Worm (Caenorhabditis elegans): Measurements from ENCODE around the gene ZK813.7.

Gene ZK813.7

ce11 chrX:3488993-3489392, 44.4 kb downstream of the ZK813.7 start, which contains the start of gene C12D12.3:
Gene C12D12.3 (plus strand): TSS chrX:3489293.
- TF ChIP-seq ceh-14 (tag; optimal IDR thresholded peaks at IDR 0.05): no peak
- no peak for TF ChIP-seq elt-4 (tag; optimal IDR thresholded peaks at IDR 0.05)
- TF ChIP-seq ceh-45 (GFP tag; IDR thresholded peaks at IDR 0.05): no peak
- no peak for TF ChIP-seq ceh-18 (tag; optimal IDR thresholded peaks at IDR 0.05)
- TF ChIP-seq tbx-2 (tag; optimal IDR thresholded peaks at IDR 0.05): no peak
- TF ChIP-seq pha-2 (tag; optimal IDR thresholded peaks at IDR 0.05): no peak
- TF ChIP-seq eyg-1 (tag; optimal IDR thresholded peaks at IDR 0.05): no peak
- TF ChIP-seq hlh-30 (tag; optimal IDR thresholded peaks at IDR 0.05; ENCODE audit: insufficient read depth): no peak

ce11 chrX:3492431-3492830, 47.8 kb downstream of the ZK813.7 start:
- no peak for TF ChIP-seq zip-5 (tag; optimal IDR thresholded peaks at IDR 0.05)
- TF ChIP-seq nhr-11 (tag; optimal IDR thresholded peaks at IDR 0.05): no peak
- TF ChIP-seq pqm-1 (tag; optimal IDR thresholded peaks at IDR 0.05): no peak
- TF ChIP-seq elt-2 (tag; optimal IDR thresholded peaks at IDR 0.05): no peak
- no peak for TF ChIP-seq ceh-22 (tag; optimal IDR thresholded peaks at IDR 0.05)
- TF ChIP-seq npax-4 (tag; optimal IDR thresholded peaks at IDR 0.05): no peak
- TF ChIP-seq pha-2 (tag; optimal IDR thresholded peaks at IDR 0.05): no peak
- no peak for TF ChIP-seq eyg-1 (tag; optimal IDR thresholded peaks at IDR 0.05)
- no peak for TF ChIP-seq ceh-9 (tag; optimal IDR thresholded peaks at IDR 0.05)
- no peak for TF ChIP-seq ceh-48 (tag; optimal IDR thresholded peaks at IDR 0.05)
- TF ChIP-seq fkh-6 (tag; optimal IDR thresholded peaks at IDR 0.05): no peak

ce11 chrX:3494634-3495033, 50.0 kb downstream of the ZK813.7 start:
- TF ChIP-seq ceh-30 (tag; optimal IDR thresholded peaks at IDR 0.05) (no peak), K02D7.2 (tag; optimal IDR thresholded peaks at IDR 0.05) (no peak), pqm-1 (tag; optimal IDR thresholded peaks at IDR 0.05) (no peak), F13H6.1 (tag; optimal IDR thresholded peaks at IDR 0.05) (no peak), C38D4.7 (GFP tag; optimal IDR thresholded peaks at IDR 0.05) (no peak), hlh-6 (tag; optimal IDR thresholded peaks at IDR 0.05) (no peak), che-1 (tag; optimal IDR thresholded peaks at IDR 0.05) (no peak), fkh-6 (tag; optimal IDR thresholded peaks at IDR 0.05) (no peak), fkh-10 (GFP tag; optimal IDR thresholded peaks at IDR 0.05) (no peak), nhr-232 (tag; optimal IDR thresholded peaks at IDR 0.05) (no peak), ceh-2 (tag; optimal IDR thresholded peaks at IDR 0.05) (no peak), pha-4 (tag; optimal IDR thresholded peaks at IDR 0.05) (no peak), hlh-30 (tag; optimal IDR thresholded peaks at IDR 0.05; ENCODE audit: insufficient read depth) (no peak), unc-42 (tag; optimal IDR thresholded peaks at IDR 0.05) (no peak), ceh-31 (tag; optimal IDR thresholded peaks at IDR 0.05) (no peak), tbx-7 (tag; optimal IDR thresholded peaks at IDR 0.05) (no peak)

All from whole organism, late embryonic.